In the genomic region with DNA sequence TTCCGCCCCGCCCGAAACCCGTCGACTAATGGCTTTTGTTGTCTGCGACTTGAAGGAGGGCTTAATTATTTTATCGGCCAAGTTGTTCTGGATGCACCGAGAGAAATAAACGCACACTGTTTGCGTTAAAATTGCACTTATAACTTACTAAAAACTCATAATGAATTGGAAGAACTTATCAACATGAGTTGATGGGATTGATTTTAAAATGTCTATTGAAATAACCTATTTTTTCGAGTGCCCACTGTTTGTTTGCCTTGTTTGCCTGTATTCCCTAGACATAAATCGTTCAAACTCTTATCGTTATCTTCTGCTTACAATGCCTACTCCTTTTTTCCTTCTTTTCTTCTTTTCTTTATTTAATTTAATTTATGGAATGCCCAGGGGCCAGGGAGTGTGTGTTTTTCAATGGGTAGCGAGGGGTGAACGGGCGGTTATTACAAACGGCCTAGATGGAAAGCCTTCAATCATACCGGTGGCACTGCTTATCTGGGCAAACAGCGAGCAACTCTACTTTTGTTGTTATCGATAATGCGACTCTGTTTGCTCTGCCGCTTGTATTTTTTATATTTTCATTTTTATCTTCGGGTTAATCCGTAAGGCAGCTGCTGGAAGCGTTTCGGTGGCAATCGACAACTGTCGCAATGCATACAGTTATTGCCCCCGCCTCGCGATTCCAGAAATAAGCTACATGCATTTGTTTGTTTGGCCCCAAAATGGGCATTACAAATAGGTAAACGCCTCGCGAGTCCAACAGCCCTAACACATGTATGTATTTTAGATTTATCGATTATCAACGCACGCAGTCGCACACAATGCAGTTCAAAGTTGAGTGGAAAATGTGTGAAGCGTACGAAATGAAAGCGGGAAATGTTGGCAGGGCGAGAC, we compare ENCODE assay signal across 3 fruit fly cellular contexts.
TF ChIP-seq lines count a peak whose summit lies in the region.

No protein-coding gene starts in this region.

TF ChIP-seq in whole organism, embryonic, 481 proteins besides CTCF, POLR2A, EP300 and RAD21 (continued from another document and continues in another):
- TF ChIP-seq Ets65A (GFP tag; lab: Kevin White, UChicago) (no peak), Hmx (GFP tag; optimal IDR thresholded peaks at IDR 0.05; lab: Kevin White, UChicago) (peak; percentile 5), CG11695 (GFP tag; IDR thresholded peaks at IDR 0.05; lab: Robert Waterston, UW) (0 out of 3 replicates have a peak, but pooled peaks have one; percentile 17), az2 (GFP tag; optimal IDR thresholded peaks at IDR 0.05; lab: Kevin White, UChicago) (peak; percentile 61), NK7.1 (GFP tag; optimal IDR thresholded peaks at IDR 0.05; lab: Kevin White, UChicago) (no peak), ab (GFP tag; optimal IDR thresholded peaks at IDR 0.05; lab: Kevin White, UChicago) (no peak), CG7928 (GFP tag; optimal IDR thresholded peaks at IDR 0.05; lab: Kevin White, UChicago) (no peak), Eip74EF (GFP tag; optimal IDR thresholded peaks at IDR 0.05; lab: Kevin White, UChicago) (peak in 1 of 2 experiments; percentile 33), mam (GFP tag; optimal IDR thresholded peaks at IDR 0.05; lab: Kevin White, UChicago) (no peak), maf-S (GFP tag; optimal IDR thresholded peaks at IDR 0.05; lab: Kevin White, UChicago) (peak; percentile 17), CG8089 (GFP tag; optimal IDR thresholded peaks at IDR 0.05; lab: Kevin White, UChicago) (peak; percentile 62), Kr (GFP tag; optimal IDR thresholded peaks at IDR 0.05; lab: Kevin White, UChicago) (peak; percentile 63), CG7839 (tag; optimal IDR thresholded peaks at IDR 0.05; lab: Kevin White, UChicago) (peak; percentile 49), CG16863 (GFP tag; optimal IDR thresholded peaks at IDR 0.05; lab: Kevin White, UChicago) (peak; percentile 42), bab2 (GFP tag; optimal IDR thresholded peaks at IDR 0.05; lab: Kevin White, UChicago) (peak; percentile 63), Blimp-1 (GFP tag; optimal IDR thresholded peaks at IDR 0.05; lab: Kevin White, UChicago) (peak; percentile 58), sens-2 (GFP tag; IDR thresholded peaks at IDR 0.05; lab: Robert Waterston, UW) (peak; percentile 57; the same call in 1 of the 2 replicates), amos (GFP tag; IDR thresholded peaks at IDR 0.05; lab: Robert Waterston, UW; ENCODE audit: partially characterized antibody) (no peak), corto (GFP tag; optimal IDR thresholded peaks at IDR 0.05; lab: Kevin White, UChicago) (no peak), CG8281 (tag; optimal IDR thresholded peaks at IDR 0.05; lab: Kevin White, UChicago) (peak; percentile 16), E2f2 (GFP tag; IDR thresholded peaks at IDR 0.05; lab: Robert Waterston, UW) (0 out of 2 replicates have a peak, but pooled peaks have one; percentile 17), CG3065 (GFP tag; optimal IDR thresholded peaks at IDR 0.05; lab: Kevin White, UChicago) (no peak), Bteb2 (GFP tag; optimal IDR thresholded peaks at IDR 0.05; lab: Kevin White, UChicago) (peak; percentile 41), BtbVII (GFP tag; optimal IDR thresholded peaks at IDR 0.05; lab: Kevin White, UChicago) (no peak), CoRest (tag; optimal IDR thresholded peaks at IDR 0.05; lab: Kevin White, UChicago) (peak; percentile 57), CG11093 (GFP tag; IDR thresholded peaks at IDR 0.05; lab: Robert Waterston, UW) (no peak), CG11456 (GFP tag; IDR thresholded peaks at IDR 0.05; lab: Robert Waterston, UW) (no peak), CG7963 (GFP tag; IDR thresholded peaks at IDR 0.05; lab: Robert Waterston, UW; ENCODE audit: partially characterized antibody) (no peak), croc (GFP tag; conservative IDR thresholded peaks at IDR 0.05; lab: Robert Waterston, UW) (peak; percentile 18; the same call in 1 of the 3 replicates), CG4424 (GFP tag; optimal IDR thresholded peaks at IDR 0.05; lab: Kevin White, UChicago) (peak; percentile 42), CG1603 (tag; optimal IDR thresholded peaks at IDR 0.05; lab: Kevin White, UChicago) (peak; percentile 81), fd64A (GFP tag; optimal IDR thresholded peaks at IDR 0.05; lab: Kevin White, UChicago) (peak; percentile 38), chif (GFP tag; optimal IDR thresholded peaks at IDR 0.05; lab: Kevin White, UChicago) (peak in 1 of 2 experiments; percentile 60), zf30C (GFP tag; optimal IDR thresholded peaks at IDR 0.05; lab: Kevin White, UChicago) (peak; percentile 30), gfzf (GFP tag; optimal IDR thresholded peaks at IDR 0.05; lab: Kevin White, UChicago) (no peak), CG9609 (GFP tag; optimal IDR thresholded peaks at IDR 0.05; lab: Kevin White, UChicago) (peak; percentile 21), CG5245 (GFP tag; optimal IDR thresholded peaks at IDR 0.05; lab: Kevin White, UChicago) (no peak), CG6765 (GFP tag; optimal IDR thresholded peaks at IDR 0.05; lab: Kevin White, UChicago) (no peak), CG32532 (GFP tag; IDR thresholded peaks at IDR 0.05; lab: Robert Waterston, UW) (peak; percentile 30; the same call in 1 of the 2 replicates)

TF ChIP-seq in whole organism, prepupa, 60 proteins besides CTCF, POLR2A, EP300 and RAD21 (continued from another document):
- peak; percentile 38 for TF ChIP-seq acj6 (GFP tag; optimal IDR thresholded peaks at IDR 0.05; lab: Kevin White, UChicago)
- peak; percentile 75; the same call in 1 of the 2 replicates for TF ChIP-seq Gug (GFP tag; IDR thresholded peaks at IDR 0.05; lab: Robert Waterston, UW)
- no peak for TF ChIP-seq CG11902 (GFP tag; optimal IDR thresholded peaks at IDR 0.05; lab: Kevin White, UChicago)
- peak; percentile 24 for TF ChIP-seq Ets96B (tag; optimal IDR thresholded peaks at IDR 0.05; lab: Kevin White, UChicago)
- peak; percentile 38 for TF ChIP-seq achi (GFP tag; optimal IDR thresholded peaks at IDR 0.05; lab: Kevin White, UChicago)
- TF ChIP-seq Sox15 (GFP tag; optimal IDR thresholded peaks at IDR 0.05; lab: Kevin White, UChicago) = no peak
- TF ChIP-seq fd85E (GFP tag; optimal IDR thresholded peaks at IDR 0.05; lab: Kevin White, UChicago) = no peak
- TF ChIP-seq CG31627 (GFP tag; optimal IDR thresholded peaks at IDR 0.05; lab: Kevin White, UChicago) = no peak
- TF ChIP-seq CG1621 (tag; optimal IDR thresholded peaks at IDR 0.05; lab: Kevin White, UChicago) = peak; percentile 16
- peak; percentile 22 for TF ChIP-seq CG3919 (GFP tag; optimal IDR thresholded peaks at IDR 0.05; lab: Kevin White, UChicago)
- TF ChIP-seq CG4318 (GFP tag; optimal IDR thresholded peaks at IDR 0.05; lab: Kevin White, UChicago) = no peak
- TF ChIP-seq Sox14 (GFP tag; optimal IDR thresholded peaks at IDR 0.05; lab: Kevin White, UChicago) = peak; percentile 41
- TF ChIP-seq CG10631 (GFP tag; optimal IDR thresholded peaks at IDR 0.05; lab: Kevin White, UChicago) = peak; percentile 46
- no peak for TF ChIP-seq CG8319 (GFP tag; optimal IDR thresholded peaks at IDR 0.05; lab: Kevin White, UChicago)
- TF ChIP-seq CG34406 (GFP tag; optimal IDR thresholded peaks at IDR 0.05; lab: Kevin White, UChicago) = peak; percentile 54
- no peak for TF ChIP-seq dac (GFP tag; optimal IDR thresholded peaks at IDR 0.05; lab: Kevin White, UChicago)
- 0 out of 3 replicates have a peak, but pooled peaks have one; percentile 21 for TF ChIP-seq CG8119 (GFP tag; IDR thresholded peaks at IDR 0.05; lab: Robert Waterston, UW)
- TF ChIP-seq Ets21C (GFP tag; optimal IDR thresholded peaks at IDR 0.05; lab: Kevin White, UChicago) = no peak
- no peak for TF ChIP-seq Blimp-1 (GFP tag; optimal IDR thresholded peaks at IDR 0.05; lab: Kevin White, UChicago)
- peak; percentile 2 for TF ChIP-seq CG9139 (GFP tag; optimal IDR thresholded peaks at IDR 0.05; lab: Kevin White, UChicago)
- 0 out of 2 replicates have a peak, but pooled peaks have one; percentile 14 for TF ChIP-seq CG15336 (GFP tag; IDR thresholded peaks at IDR 0.05; lab: Robert Waterston, UW)
- TF ChIP-seq CG32006 (GFP tag; optimal IDR thresholded peaks at IDR 0.05; lab: Kevin White, UChicago) = peak; percentile 59
- TF ChIP-seq CG6163 (GFP tag; IDR thresholded peaks at IDR 0.05; lab: Robert Waterston, UW) = peak; percentile 77
- TF ChIP-seq CG8632 (GFP tag; optimal IDR thresholded peaks at IDR 0.05; lab: Kevin White, UChicago) = peak; percentile 53
- no peak for TF ChIP-seq Hr38 (GFP tag; optimal IDR thresholded peaks at IDR 0.05; lab: Kevin White, UChicago)
- peak; percentile 68 for TF ChIP-seq svp (GFP tag; lab: Kevin White, UChicago)
- peak; percentile 16 for TF ChIP-seq dsx (GFP tag; optimal IDR thresholded peaks at IDR 0.05; lab: Kevin White, UChicago; ENCODE audit: poor library complexity, severe bottlenecking)
- TF ChIP-seq CG11294 (GFP tag; IDR thresholded peaks at IDR 0.05; lab: Robert Waterston, UW) = no peak
- TF ChIP-seq esn (GFP tag; optimal IDR thresholded peaks at IDR 0.05; lab: Kevin White, UChicago) = peak; percentile 27
- no peak for TF ChIP-seq CG11762 (GFP tag; optimal IDR thresholded peaks at IDR 0.05; lab: Kevin White, UChicago; ENCODE audit: insufficient read depth)
- TF ChIP-seq Eip78C (GFP tag; lab: Kevin White, UChicago) = peak; percentile 91
- TF ChIP-seq spab (GFP tag; optimal IDR thresholded peaks at IDR 0.05; lab: Kevin White, UChicago) = no peak
- TF ChIP-seq cyc (GFP tag; optimal IDR thresholded peaks at IDR 0.05; lab: Kevin White, UChicago) = no peak
- TF ChIP-seq pdm3 (GFP tag; optimal IDR thresholded peaks at IDR 0.05; lab: Kevin White, UChicago) = peak; percentile 46
- TF ChIP-seq fkh (GFP tag; optimal IDR thresholded peaks at IDR 0.05; lab: Kevin White, UChicago) = peak; percentile 79
- TF ChIP-seq CG6276 (GFP tag; optimal IDR thresholded peaks at IDR 0.05; lab: Kevin White, UChicago) = no peak
- peak; percentile 20 for TF ChIP-seq Hr39 (GFP tag; optimal IDR thresholded peaks at IDR 0.05; lab: Kevin White, UChicago)
- TF ChIP-seq lz (GFP tag; optimal IDR thresholded peaks at IDR 0.05; lab: Kevin White, UChicago) = peak; percentile 25
- TF ChIP-seq CG6792 (GFP tag; optimal IDR thresholded peaks at IDR 0.05; lab: Kevin White, UChicago) = peak; percentile 44
- TF ChIP-seq salr (GFP tag; optimal IDR thresholded peaks at IDR 0.05; lab: Kevin White, UChicago) = peak in 1 of 2 experiments; percentile 45

TF ChIP-seq in whole organism, pupa, 21 proteins besides CTCF, POLR2A, EP300 and RAD21 (continued from another document):
- peak; percentile 62 for TF ChIP-seq fd96Ca (GFP tag; IDR thresholded peaks at IDR 0.05; lab: Robert Waterston, UW)
